Fruit fly (Drosophila melanogaster) whole organism, pupa: ENCODE results near the gene mst.

ENCODE experiments used
- CG10348 ChIP-seq: fragments of 200-800 bp; sonication (Bioruptor generic); IDR thresholded peaks from 2 replicates; pipeline ENCODE4 v1.3.6; 2022; ENCODE audit warnings: missing biosample characterization, missing genetic modification characterization
- CG12605 ChIP-seq: fragments of 200-800 bp; sonication (Bioruptor generic); IDR thresholded peaks from 2 replicates; pipeline ENCODE4 v1.3.6; 2022; ENCODE audit warnings: missing biosample characterization, missing genetic modification characterization
- CG13204 ChIP-seq: fragments of 200-800 bp; sonication (Bioruptor generic); optimal IDR thresholded peaks from 2 replicates; lab custom pipeline; 2018; ENCODE audit warnings: missing biosample characterization, mild to moderate bottlenecking, missing genetic modification characterization, moderate library complexity
- CG14655 ChIP-seq: fragments of 200-800 bp; sonication (Bioruptor generic); optimal IDR thresholded peaks from 3 replicates; lab custom pipeline; 2017; ENCODE audit warnings: mild to moderate bottlenecking, missing biosample characterization, missing genetic modification reagents, missing genetic modification characterization
- CG15710 ChIP-seq: fragments of 200-800 bp; sonication (Bioruptor generic); optimal IDR thresholded peaks from 2 replicates; lab custom pipeline; 2018; ENCODE audit warnings: missing biosample characterization, mild to moderate bottlenecking, missing genetic modification characterization, moderate library complexity
- CG17806 ChIP-seq: fragments of 200-800 bp; sonication (Bioruptor generic); optimal IDR thresholded peaks from 2 replicates; lab custom pipeline; 2018; ENCODE audit warnings: missing biosample characterization, mild to moderate bottlenecking, missing genetic modification characterization, moderate library complexity
- CG32121 ChIP-seq: fragments of 200-800 bp; sonication (Bioruptor generic); IDR thresholded peaks from 2 replicates; pipeline ENCODE4 v1.3.6; 2022; ENCODE audit warnings: missing biosample characterization, missing genetic modification characterization
- CG34367 ChIP-seq: fragments of 200-800 bp; sonication (Bioruptor generic); optimal IDR thresholded peaks from 2 replicates; lab custom pipeline; 2018; ENCODE audit warnings: missing biosample characterization, mild to moderate bottlenecking, missing genetic modification characterization
- CG4496 ChIP-seq: fragments of 200-800 bp; sonication (Bioruptor generic); IDR thresholded peaks from 3 replicates; pipeline ENCODE4 v1.3.6; 2022; ENCODE audit warnings: missing biosample characterization, missing genetic modification characterization
- CG8159 ChIP-seq: fragments of 200-800 bp; sonication (Bioruptor generic); optimal IDR thresholded peaks from 3 replicates; lab custom pipeline; 2018; ENCODE audit warnings: missing biosample characterization, mild to moderate bottlenecking, missing genetic modification characterization, moderate library complexity
- CG8301 ChIP-seq: fragments of 200-800 bp; sonication (Bioruptor generic); optimal IDR thresholded peaks from 2 replicates; lab custom pipeline; 2018; ENCODE audit warnings: missing biosample characterization, mild to moderate bottlenecking, missing genetic modification characterization
- CG9948 ChIP-seq: fragments of 200-800 bp; sonication (Bioruptor generic); optimal IDR thresholded peaks from 2 replicates; lab custom pipeline; 2018; ENCODE audit warnings: missing biosample characterization, mild to moderate bottlenecking, missing genetic modification characterization, moderate library complexity
- D1 ChIP-seq: fragments of 200-800 bp; sonication (Bioruptor generic); optimal IDR thresholded peaks from 2 replicates; lab custom pipeline; 2018; ENCODE audit warnings: missing biosample characterization, mild to moderate bottlenecking, missing genetic modification characterization, moderate library complexity
- EcR ChIP-seq: fragments of 200-800 bp; sonication (Bioruptor generic); optimal IDR thresholded peaks from 3 replicates; lab custom pipeline; 2019; ENCODE audit warnings: missing biosample characterization, missing genetic modification characterization, mild to moderate bottlenecking, moderate library complexity, missing genetic modification reagents
- Ets98B ChIP-seq: fragments of 200-800 bp; sonication (Bioruptor generic); IDR thresholded peaks from 2 replicates; pipeline ENCODE4 v1.3.6; 2022; ENCODE audit warnings: missing biosample characterization, missing genetic modification characterization
- Pif1A ChIP-seq: fragments of 200-800 bp; sonication (Bioruptor generic); optimal IDR thresholded peaks from 3 replicates; lab custom pipeline; 2016; ENCODE audit warnings: missing biosample characterization, missing genetic modification characterization
- Pif1B ChIP-seq: fragments of 200-800 bp; sonication (Bioruptor generic); optimal IDR thresholded peaks from 3 replicates; lab custom pipeline; 2016; ENCODE audit warnings: missing biosample characterization, missing genetic modification characterization
- Snoo ChIP-seq: fragments of 200-800 bp; sonication (Bioruptor generic); optimal IDR thresholded peaks from 3 replicates; lab custom pipeline; 2017; ENCODE audit warnings: missing biosample characterization, mild to moderate bottlenecking, missing genetic modification characterization, inconsistent platforms
- fd96Ca ChIP-seq: fragments of 200-800 bp; sonication (Bioruptor generic); IDR thresholded peaks from 3 replicates; pipeline ENCODE4 v1.3.6; 2022; ENCODE audit warnings: missing biosample characterization, missing genetic modification characterization
- gl ChIP-seq: fragments of 200-800 bp; sonication (Bioruptor generic); optimal IDR thresholded peaks from 2 replicates; lab custom pipeline; 2018; ENCODE audit warnings: missing biosample characterization, mild to moderate bottlenecking, missing genetic modification characterization
- rn ChIP-seq: fragments of 200-800 bp; sonication (Bioruptor generic); IDR thresholded peaks from 2 replicates; pipeline ENCODE4 v1.3.6; 2022; ENCODE audit warnings: missing biosample characterization, missing genetic modification characterization

mst gene

dm6 chrX:21351210-21351824 lies 37.5 kb upstream of the mst start:
- TF ChIP-seq CG15710 (tag; lab: Kevin White, UChicago): no peak
- no peak for TF ChIP-seq Snoo (tag; lab: Kevin White, UChicago)
- no peak for TF ChIP-seq CG8301
- TF ChIP-seq CG8159 (tag; lab: Kevin White, UChicago): no peak
- TF ChIP-seq CG9948 (tag; lab: Kevin White, UChicago): no peak

dm6 chrX:21353541-21353940 lies 35.2 kb upstream of the mst start:
- no peak for TF ChIP-seq CG8159 (tag; lab: Kevin White, UChicago)
- TF ChIP-seq Ets98B (GFP tag; lab: Robert Waterston, UW): no peak
- no peak for TF ChIP-seq CG8301
- no peak for TF ChIP-seq CG12605 (GFP tag; lab: Robert Waterston, UW)
- TF ChIP-seq CG10348 (GFP tag; lab: Robert Waterston, UW): no peak
- TF ChIP-seq CG9948 (tag; lab: Kevin White, UChicago): no peak

- TF ChIP-seq CG8301 (no peak), CG4496 (GFP tag; lab: Robert Waterston, UW) (0 out of 3 replicates have a peak, but pooled peaks have one; percentile 19), EcR (peak; percentile 55)
These were observed 30.7 kb upstream of the mst start, which contains the start of gene Septin1 for dm6 chrX:21357810-21358671. Gene Septin1 (plus strand): TSS chrX:21358286.

DNA sequence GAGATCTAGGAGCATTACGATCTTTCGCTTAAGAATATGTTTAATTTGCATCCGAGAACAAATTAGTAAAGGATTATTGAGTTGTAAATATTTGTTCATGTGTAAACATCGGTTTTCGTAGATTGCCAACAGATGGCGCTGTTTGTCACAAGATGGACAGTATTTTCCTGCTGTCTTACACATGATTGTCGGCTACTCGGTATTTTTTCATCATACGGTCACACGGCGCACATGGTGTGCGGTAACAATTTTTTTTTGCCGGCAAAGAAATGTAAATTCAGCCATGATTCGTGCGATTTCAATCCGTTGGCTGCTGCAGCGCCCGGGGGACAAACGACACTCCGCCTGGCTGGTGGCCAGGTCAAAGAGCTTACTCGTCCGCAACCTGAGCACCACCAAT lies 25.9 kb upstream of the mst start, which contains the start of the genes bbx and waw:
Gene bbx (plus strand): TSS at position 151 of the 400 bp plus-strand sequence.
Gene waw (plus strand): TSS at position 151 of the 400 bp plus-strand sequence.
- TF ChIP-seq Pif1B (GFP tag; lab: Kevin White, UChicago) (no peak), EcR (peak; percentile 54), CG17806 (tag; lab: Kevin White, UChicago) (no peak), CG12605 (GFP tag; lab: Robert Waterston, UW) (no peak), Ets98B (GFP tag; lab: Robert Waterston, UW) (no peak), CG10348 (GFP tag; lab: Robert Waterston, UW) (no peak), D1 (no peak), CG8159 (tag; lab: Kevin White, UChicago) (peak; percentile 16), gl (tag; lab: Kevin White, UChicago) (no peak), Snoo (tag; lab: Kevin White, UChicago) (peak; percentile 12), CG8301 (no peak), rn (GFP tag; lab: Robert Waterston, UW) (no peak)

DNA sequence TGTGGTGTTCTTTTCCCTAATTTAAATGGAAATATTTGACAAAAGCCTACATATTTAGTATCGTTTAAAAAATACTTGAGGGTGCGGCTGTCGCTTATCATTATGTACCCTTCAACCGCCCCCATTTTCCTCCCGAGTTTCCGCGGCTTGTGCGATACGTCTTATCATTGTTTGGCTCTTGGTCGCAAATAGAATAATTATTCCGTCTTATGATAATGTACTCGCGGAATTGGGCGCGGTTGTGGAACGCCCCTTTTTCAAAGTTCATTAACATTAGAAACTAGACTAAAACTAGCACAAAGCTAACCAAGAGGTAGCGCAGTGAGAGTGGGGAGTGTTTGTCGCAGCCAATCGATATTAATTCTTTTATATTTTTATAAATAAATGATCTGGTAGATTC lies 23.4 kb upstream of the mst start:
- TF ChIP-seq CG17806 (tag; lab: Kevin White, UChicago) (no peak), CG8159 (tag; lab: Kevin White, UChicago) (no peak), CG32121 (GFP tag; lab: Robert Waterston, UW) (no peak), Snoo (tag; lab: Kevin White, UChicago) (no peak), Pif1A (no peak), D1 (no peak), CG34367 (tag; lab: Kevin White, UChicago) (no peak), Ets98B (GFP tag; lab: Robert Waterston, UW) (no peak), CG15710 (tag; lab: Kevin White, UChicago) (no peak)

dm6 chrX:21366311-21366990 lies 22.3 kb upstream of the mst start:
- TF ChIP-seq CG17806 (tag; lab: Kevin White, UChicago) (peak; percentile 66), Snoo (tag; lab: Kevin White, UChicago) (peak; percentile 78), rn (GFP tag; lab: Robert Waterston, UW) (no peak), CG10348 (GFP tag; lab: Robert Waterston, UW) (0 out of 2 replicates have a peak, but pooled peaks have one; percentile 50), CG12605 (GFP tag; lab: Robert Waterston, UW) (peak; percentile 57), gl (tag; lab: Kevin White, UChicago) (peak; percentile 20), Ets98B (GFP tag; lab: Robert Waterston, UW) (peak; percentile 77), CG4496 (GFP tag; lab: Robert Waterston, UW) (peak; percentile 86), CG15710 (tag; lab: Kevin White, UChicago) (peak; percentile 79), Pif1B (GFP tag; lab: Kevin White, UChicago) (peak; percentile 68), Pif1A (no peak), CG8301 (peak; percentile 84), CG13204 (GFP tag; lab: Kevin White, UChicago) (peak; percentile 48), fd96Ca (GFP tag; lab: Robert Waterston, UW) (peak; percentile 80), CG14655 (GFP tag; lab: Kevin White, UChicago) (no peak), CG9948 (tag; lab: Kevin White, UChicago) (peak; percentile 69), CG34367 (tag; lab: Kevin White, UChicago) (peak; percentile 61), CG32121 (GFP tag; lab: Robert Waterston, UW) (peak; percentile 92), CG8159 (tag; lab: Kevin White, UChicago) (peak; percentile 85), EcR (peak; percentile 28), D1 (no peak)
- TF ChIP-seq, all 21 proteins: peak for 17
